Worm (Caenorhabditis elegans) whole organism, L1 larva: ENCODE results near the gene coh-3.

Source experiments
- C16A3.4 ChIP-seq: fragments of 150-350 bp; optimal IDR thresholded peaks from 2 replicates; lab custom pipeline; 2014; ENCODE audit warnings: missing biosample characterization, missing genetic modification characterization
- alr-1 ChIP-seq: fragments of 200-800 bp; sonication (Bioruptor generic); optimal IDR thresholded peaks from 2 replicates; lab custom pipeline; 2018; ENCODE audit warnings: borderline replicate concordance, mild to moderate bottlenecking, missing genetic modification characterization, missing compliant biosample characterization
- egl-27 ChIP-seq, 2 experiments: fragments of 150-350 bp in 1 of 2; sonication (generic microtip); optimal IDR thresholded peaks; 3 replicates each; lab custom pipeline; 2017 to 2018; ENCODE audit warnings: missing biosample characterization in 2 of 2, missing genetic modification characterization in 2 of 2, missing genetic modification reagents in 2 of 2
- elt-2 ChIP-seq: sonication (generic microtip); optimal IDR thresholded peaks from 2 replicates; lab custom pipeline; 2016; ENCODE audit warnings: missing genetic modification characterization, mild to moderate bottlenecking, inconsistent platforms, missing compliant biosample characterization, missing genetic modification reagents
- lin-39 ChIP-seq: fragments of 150-350 bp; optimal IDR thresholded peaks from 2 replicates; lab custom pipeline; 2014; ENCODE audit warnings: missing biosample characterization, missing genetic modification reagents, missing genetic modification characterization
- lsy-2 ChIP-seq, 2 experiments: fragments of 150-350 bp; optimal IDR thresholded peaks; 2 replicates each; lab custom pipeline; 2014; ENCODE audit warnings: missing biosample characterization in 2 of 2, missing genetic modification characterization in 2 of 2
- nhr-90 ChIP-seq: sonication (generic microtip); optimal IDR thresholded peaks from 2 replicates; lab custom pipeline; 2016; ENCODE audit warnings: mild to moderate bottlenecking, missing genetic modification characterization, missing compliant biosample characterization; ENCODE audit not compliant: poor library complexity
- snpc-4 ChIP-seq: fragments of 150-350 bp; optimal IDR thresholded peaks from 2 replicates; lab custom pipeline; 2014; ENCODE audit warnings: missing biosample characterization, missing genetic modification characterization
- tbx-2 ChIP-seq: sonication (generic microtip); optimal IDR thresholded peaks from 2 replicates; lab custom pipeline; 2016; ENCODE audit warnings: missing genetic modification characterization, missing compliant biosample characterization
- unc-130 ChIP-seq: fragments of 150-350 bp; optimal IDR thresholded peaks from 2 replicates; lab custom pipeline; 2017; ENCODE audit warnings: missing biosample characterization, missing genetic modification characterization, inconsistent platforms
- zag-1 ChIP-seq: fragments of 150-350 bp; optimal IDR thresholded peaks from 2 replicates; lab custom pipeline; 2014; ENCODE audit warnings: missing biosample characterization, missing genetic modification characterization
- ztf-11 ChIP-seq, 2 experiments: sonication (generic microtip); optimal IDR thresholded peaks; 2 replicates each; lab custom pipeline; 2016 to 2017; ENCODE audit warnings: missing genetic modification characterization in 2 of 2, missing biosample characterization in 1 of 2, missing compliant biosample characterization in 1 of 2
- ztf-4 ChIP-seq: fragments of 150-350 bp; optimal IDR thresholded peaks from 2 replicates; lab custom pipeline; 2014; ENCODE audit warnings: missing biosample characterization, missing genetic modification characterization

ce11 chrV:14508005-14508521 lies 50.8 kb downstream of the coh-3 start, which contains the start of gene R02D5.1:
- TF ChIP-seq ztf-4 (tag; lab: Kevin White, UChicago) (no peak), egl-27 (tag; optimal IDR thresholded peaks at IDR 0.05; lab: Kevin White, UChicago) (no peak), lsy-2 (tag; optimal IDR thresholded peaks at IDR 0.05; lab: Kevin White, UChicago) (no peak), snpc-4 (tag; lab: Kevin White, UChicago) (no peak), unc-130 (tag; lab: Kevin White, UChicago) (no peak), nhr-90 (tag; lab: Kevin White, UChicago) (no peak), lin-39 (tag; lab: Kevin White, UChicago) (no peak), elt-2 (tag; lab: Kevin White, UChicago) (no peak), tbx-2 (tag; lab: Kevin White, UChicago) (no peak), alr-1 (no peak), C16A3.4 (no peak), zag-1 (tag; lab: Kevin White, UChicago) (no peak), ztf-11 (tag; optimal IDR thresholded peaks at IDR 0.05; lab: Kevin White, UChicago) (no peak)
